Worm (Caenorhabditis elegans) whole organism, L2 larva: Measurements from ENCODE around the gene hlh-30.

Experiments used
- F13H6.1 ChIP-seq: sonication (generic microtip); optimal IDR thresholded peaks from 2 replicates; lab custom pipeline; 2016; ENCODE audit warnings: missing genetic modification characterization, missing compliant biosample characterization
- R02D3.7 ChIP-seq: fragments of 150-350 bp; optimal IDR thresholded peaks from 2 replicates; lab custom pipeline; 2014; ENCODE audit warnings: missing biosample characterization, missing genetic modification characterization
- ZK546.5 ChIP-seq: sonication (generic microtip); optimal IDR thresholded peaks from 2 replicates; lab custom pipeline; 2017; ENCODE audit warnings: missing biosample characterization, missing genetic modification characterization
- alr-1 ChIP-seq: fragments of 150-350 bp; optimal IDR thresholded peaks from 2 replicates; lab custom pipeline; 2014; ENCODE audit warnings: missing biosample characterization, missing genetic modification characterization
- aly-2 ChIP-seq: fragments of 150-350 bp; optimal IDR thresholded peaks from 2 replicates; lab custom pipeline; 2014; ENCODE audit warnings: missing biosample characterization, missing genetic modification characterization
- ama-1 ChIP-seq: fragments of 150-350 bp; optimal IDR thresholded peaks from 2 replicates; lab custom pipeline; 2018; ENCODE audit warnings: inconsistent platforms
- blmp-1 ChIP-seq: sonication (generic microtip); optimal IDR thresholded peaks from 2 replicates; lab custom pipeline; 2017; ENCODE audit warnings: missing genetic modification characterization, mild to moderate bottlenecking, missing compliant biosample characterization, antibody characterized with exemption, moderate library complexity; ENCODE audit not compliant: insufficient read depth
- ceh-82 ChIP-seq: fragments of 150-350 bp; optimal IDR thresholded peaks from 2 replicates; lab custom pipeline; 2014; ENCODE audit warnings: missing biosample characterization, missing genetic modification characterization
- dmd-4 ChIP-seq: sonication (generic microtip); optimal IDR thresholded peaks from 2 replicates; lab custom pipeline; 2017; ENCODE audit warnings: missing biosample characterization, missing genetic modification characterization
- egl-27 ChIP-seq: sonication (generic microtip); optimal IDR thresholded peaks from 3 replicates; lab custom pipeline; 2017; ENCODE audit warnings: missing biosample characterization, missing genetic modification reagents, missing genetic modification characterization
- elt-1 ChIP-seq: fragments of 150-350 bp; optimal IDR thresholded peaks from 2 replicates; lab custom pipeline; 2014; ENCODE audit warnings: missing biosample characterization, missing genetic modification characterization
- elt-3 ChIP-seq: sonication (generic microtip); optimal IDR thresholded peaks from 2 replicates; lab custom pipeline; 2017; ENCODE audit warnings: missing biosample characterization, missing genetic modification characterization
- fos-1 ChIP-seq: fragments of 150-350 bp; optimal IDR thresholded peaks from 2 replicates; lab custom pipeline; 2014; ENCODE audit warnings: missing biosample characterization, missing genetic modification characterization
- gmeb-1 ChIP-seq: fragments of 150-350 bp; optimal IDR thresholded peaks from 2 replicates; lab custom pipeline; 2014; ENCODE audit warnings: missing biosample characterization, missing genetic modification characterization
- lin-11 ChIP-seq: fragments of 150-350 bp; sonication (generic microtip); optimal IDR thresholded peaks from 2 replicates; lab custom pipeline; 2014; ENCODE audit warnings: missing biosample characterization, missing genetic modification characterization, inconsistent platforms, mixed read lengths
- lin-13 ChIP-seq: fragments of 150-350 bp; optimal IDR thresholded peaks from 2 replicates; lab custom pipeline; 2014; ENCODE audit warnings: missing biosample characterization, missing genetic modification reagents, missing genetic modification characterization
- lin-39 ChIP-seq: fragments of 150-350 bp; optimal IDR thresholded peaks from 2 replicates; lab custom pipeline; 2014; ENCODE audit warnings: missing biosample characterization, missing genetic modification reagents, missing genetic modification characterization
- lsy-2 ChIP-seq, 2 experiments: fragments of 150-350 bp in 1 of 2; sonication (generic microtip) in 1 of 2; optimal IDR thresholded peaks; 2 replicates each; lab custom pipeline; 2014 to 2017; ENCODE audit warnings: missing biosample characterization in 2 of 2, missing genetic modification characterization in 2 of 2
- mbf-1 ChIP-seq: sonication (generic microtip); optimal IDR thresholded peaks from 2 replicates; lab custom pipeline; 2017; ENCODE audit warnings: missing biosample characterization, missing genetic modification characterization
- mdl-1 ChIP-seq, 2 experiments: fragments of 150-350 bp in 1 of 2; sonication (generic microtip) in 1 of 2; optimal IDR thresholded peaks; 2 replicates each; lab custom pipeline; 2017; ENCODE audit warnings: missing biosample characterization in 2 of 2, missing genetic modification characterization in 2 of 2
- nhr-11 ChIP-seq: fragments of 150-350 bp; optimal IDR thresholded peaks from 2 replicates; lab custom pipeline; 2014; ENCODE audit warnings: missing biosample characterization, missing genetic modification characterization
- nhr-12 ChIP-seq: fragments of 150-350 bp; optimal IDR thresholded peaks from 2 replicates; lab custom pipeline; 2014; ENCODE audit warnings: missing biosample characterization, missing genetic modification characterization
- nhr-21 ChIP-seq: fragments of 150-350 bp; optimal IDR thresholded peaks from 2 replicates; lab custom pipeline; 2014; ENCODE audit warnings: missing biosample characterization, missing genetic modification characterization
- nhr-23 ChIP-seq: fragments of 150-350 bp; optimal IDR thresholded peaks from 2 replicates; lab custom pipeline; 2014; ENCODE audit warnings: missing biosample characterization, missing genetic modification reagents, missing genetic modification characterization
- nhr-6 ChIP-seq: fragments of 150-350 bp; optimal IDR thresholded peaks from 2 replicates; lab custom pipeline; 2014; ENCODE audit warnings: missing biosample characterization, missing genetic modification characterization
- nhr-77 ChIP-seq: fragments of 150-350 bp; optimal IDR thresholded peaks from 2 replicates; lab custom pipeline; 2014; ENCODE audit warnings: missing biosample characterization, missing genetic modification characterization
- peb-1 ChIP-seq: fragments of 150-350 bp; optimal IDR thresholded peaks from 2 replicates; lab custom pipeline; 2014; ENCODE audit warnings: missing biosample characterization, missing genetic modification characterization
- sem-4 ChIP-seq: fragments of 150-350 bp; optimal IDR thresholded peaks from 2 replicates; lab custom pipeline; 2014; ENCODE audit warnings: missing biosample characterization, missing genetic modification reagents, missing genetic modification characterization
- sma-3 ChIP-seq: sonication (generic microtip); optimal IDR thresholded peaks from 2 replicates; lab custom pipeline; 2016; ENCODE audit warnings: missing genetic modification reagents, missing genetic modification characterization, missing compliant biosample characterization
- sma-9 ChIP-seq, 2 experiments: fragments of 150-350 bp in 1 of 2; sonication (generic microtip) in 1 of 2; optimal IDR thresholded peaks; 2 replicates each; lab custom pipeline; 2014 to 2016; ENCODE audit warnings: missing genetic modification characterization in 2 of 2, mild to moderate bottlenecking in 1 of 2, missing biosample characterization in 1 of 2, missing compliant biosample characterization in 1 of 2, missing genetic modification reagents in 1 of 2, moderate library complexity in 1 of 2
- snpc-4 ChIP-seq: fragments of 150-350 bp; optimal IDR thresholded peaks from 2 replicates; lab custom pipeline; 2014; ENCODE audit warnings: missing biosample characterization, missing genetic modification characterization
- unc-55 ChIP-seq: fragments of 150-350 bp; sonication (generic microtip); optimal IDR thresholded peaks from 3 replicates; lab custom pipeline; 2014; ENCODE audit warnings: missing biosample characterization, missing genetic modification reagents, missing genetic modification characterization
- unc-62 ChIP-seq: fragments of 150-350 bp; optimal IDR thresholded peaks from 2 replicates; lab custom pipeline; 2014; ENCODE audit warnings: missing biosample characterization, missing genetic modification reagents, missing genetic modification characterization
- zag-1 ChIP-seq: fragments of 150-350 bp; optimal IDR thresholded peaks from 2 replicates; lab custom pipeline; 2014; ENCODE audit warnings: missing biosample characterization, missing genetic modification characterization
- ztf-11 ChIP-seq: sonication (generic microtip); optimal IDR thresholded peaks from 2 replicates; lab custom pipeline; 2017; ENCODE audit warnings: missing biosample characterization, missing genetic modification characterization

Gene hlh-30

ce11 chrIV:3981601-3982000 is 53.1 kb downstream of the hlh-30 start, which contains the start of gene srh-223:
Gene srh-223, plus strand, starts transcription at chrIV:3981901.
- TF ChIP-seq lsy-2 (tag; optimal IDR thresholded peaks at IDR 0.05; lab: Kevin White, UChicago) (no peak), nhr-21 (no peak), sma-3 (no peak), egl-27 (no peak), mdl-1 (tag; optimal IDR thresholded peaks at IDR 0.05; lab: Kevin White, UChicago) (no peak), nhr-11 (tag; lab: Kevin White, UChicago) (no peak), snpc-4 (tag; lab: Kevin White, UChicago) (no peak), ama-1 (lab: Kevin White, UChicago) (no peak), blmp-1 (tag; lab: Kevin White, UChicago) (no peak)

ce11 chrIV:3979525-3979924 is 55.2 kb downstream of the hlh-30 start, which contains the start of gene srh-222:
Gene srh-222, plus strand, starts transcription at chrIV:3979825.
- TF ChIP-seq ztf-11 (tag; lab: Kevin White, UChicago) (no peak), ZK546.5 (tag; lab: Kevin White, UChicago) (no peak), elt-3 (no peak), dmd-4 (tag; lab: Kevin White, UChicago) (no peak), unc-55 (no peak), gmeb-1 (tag; lab: Kevin White, UChicago) (no peak), nhr-77 (tag; lab: Kevin White, UChicago) (no peak)

ce11 chrIV:3977965-3978523 is 56.7 kb downstream of the hlh-30 start, which contains the start of gene srh-220:
Gene srh-220, minus strand, starts transcription at chrIV:3978015.
- TF ChIP-seq unc-55 (no peak), nhr-23 (tag; lab: Kevin White, UChicago) (no peak), lin-13 (no peak), nhr-21 (no peak), R02D3.7 (tag; lab: Kevin White, UChicago) (no peak), blmp-1 (tag; lab: Kevin White, UChicago) (no peak), elt-1 (tag; lab: Kevin White, UChicago) (no peak), aly-2 (no peak), fos-1 (tag; lab: Kevin White, UChicago) (no peak), zag-1 (tag; lab: Kevin White, UChicago) (no peak), ceh-82 (no peak), mdl-1 (tag; optimal IDR thresholded peaks at IDR 0.05; lab: Kevin White, UChicago) (no peak), lin-11 (tag; lab: Kevin White, UChicago) (no peak), ama-1 (lab: Kevin White, UChicago) (no peak), mbf-1 (no peak), F13H6.1 (tag; lab: Kevin White, UChicago) (no peak)

- TF ChIP-seq ama-1 (lab: Kevin White, UChicago) = no peak
- TF ChIP-seq unc-62 (GFP tag; lab: Kevin White, UChicago) = no peak
- TF ChIP-seq peb-1 (tag; lab: Kevin White, UChicago) = no peak
- TF ChIP-seq alr-1 (tag; lab: Kevin White, UChicago) = no peak
- TF ChIP-seq nhr-77 (tag; lab: Kevin White, UChicago) = no peak
- no peak for TF ChIP-seq nhr-23 (tag; lab: Kevin White, UChicago)
- TF ChIP-seq zag-1 (tag; lab: Kevin White, UChicago) = no peak
- no peak for TF ChIP-seq sem-4 (tag; lab: Kevin White, UChicago)
- TF ChIP-seq lin-11 (tag; lab: Kevin White, UChicago) = no peak
- TF ChIP-seq sma-9 (GFP tag; optimal IDR thresholded peaks at IDR 0.05; lab: Kevin White, UChicago) = no peak
- no peak for TF ChIP-seq sma-9 (tag; optimal IDR thresholded peaks at IDR 0.05; lab: Kevin White, UChicago)
- no peak for TF ChIP-seq blmp-1 (tag; lab: Kevin White, UChicago)
- TF ChIP-seq sma-3 = no peak
- no peak for TF ChIP-seq dmd-4 (tag; lab: Kevin White, UChicago)
Observed at ce11 chrIV:3973049-3973448, 61.7 kb downstream of the hlh-30 start, which contains the start of gene clec-79. Gene clec-79, plus strand, starts transcription at chrIV:3973349.

ce11 chrIV:3965013-3965412 is 69.7 kb downstream of the hlh-30 start, which contains the start of gene clec-76:
Gene clec-76, plus strand, starts transcription at chrIV:3965246.
- no peak for TF ChIP-seq R02D3.7 (tag; lab: Kevin White, UChicago)
- no peak for TF ChIP-seq lin-39 (tag; lab: Kevin White, UChicago)
- TF ChIP-seq peb-1 (tag; lab: Kevin White, UChicago) = no peak
- TF ChIP-seq F13H6.1 (tag; lab: Kevin White, UChicago) = no peak
- TF ChIP-seq sma-9 (GFP tag; optimal IDR thresholded peaks at IDR 0.05; lab: Kevin White, UChicago) = peak; percentile 52
- TF ChIP-seq sma-9 (tag; optimal IDR thresholded peaks at IDR 0.05; lab: Kevin White, UChicago) = no peak
- TF ChIP-seq fos-1 (tag; lab: Kevin White, UChicago) = peak; percentile 41
- no peak for TF ChIP-seq nhr-12
- TF ChIP-seq nhr-6 (tag; lab: Kevin White, UChicago) = no peak
